Worm (Caenorhabditis elegans) whole organism, L4/young adult: ENCODE measurements around the gene nkb-2.

Experiments
- W03F9.2 ChIP-seq: fragments of 150-350 bp; optimal IDR thresholded peaks from 2 replicates; lab custom pipeline; 2014; ENCODE audit warnings: missing biosample characterization, missing genetic modification characterization
- dao-5 ChIP-seq: sonication (generic microtip); optimal IDR thresholded peaks from 2 replicates; lab custom pipeline; 2016; ENCODE audit warnings: missing genotype, missing genetic modification characterization, moderate library complexity, missing compliant biosample characterization
- him-1 ChIP-seq: sonication (generic microtip); optimal IDR thresholded peaks from 2 replicates; lab custom pipeline; 2016; ENCODE audit warnings: missing genotype, missing genetic modification reagents, missing genetic modification characterization, missing compliant biosample characterization

DNA sequence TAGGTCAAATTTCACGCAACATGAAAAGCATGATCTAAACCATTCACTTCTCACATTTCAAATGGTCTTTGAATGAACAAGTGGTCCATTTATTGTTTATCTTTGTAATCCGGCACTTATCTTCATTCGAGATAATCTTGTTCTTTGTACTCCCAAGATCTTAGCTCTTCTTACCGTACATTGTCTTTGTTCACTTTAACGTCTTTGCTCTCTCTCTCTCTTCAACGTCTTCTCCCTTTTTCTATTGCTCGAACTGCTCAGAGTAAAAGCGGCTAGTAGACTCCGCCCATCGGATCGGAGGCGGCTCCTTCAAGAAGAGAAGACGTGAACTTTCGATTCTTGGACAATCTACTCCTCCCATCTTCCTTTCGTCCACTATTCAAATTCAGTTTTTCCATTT is 45.9 kb downstream of the nkb-2 start, which contains the start of gene F56C4.1:
- no peak for TF ChIP-seq him-1 (tag; lab: Kevin White, UChicago)
- TF ChIP-seq dao-5 (tag; lab: Kevin White, UChicago) = no peak
- no peak for TF ChIP-seq W03F9.2 (tag; lab: Kevin White, UChicago)
